Worm (Caenorhabditis elegans) whole organism, mixed stage, embryonic: Measurements from ENCODE around the gene Y42G9A.2.

Source experiments
- blmp-1 ChIP-seq: fragments of 150-350 bp; optimal IDR thresholded peaks from 2 replicates; lab custom pipeline; 2014; ENCODE audit warnings: missing biosample characterization, missing genetic modification characterization
- ces-1 ChIP-seq: fragments of 150-350 bp; optimal IDR thresholded peaks from 2 replicates; lab custom pipeline; 2014; ENCODE audit warnings: missing biosample characterization, missing genetic modification reagents, missing genetic modification characterization
- lsy-2 ChIP-seq: fragments of 150-350 bp; optimal IDR thresholded peaks from 2 replicates; lab custom pipeline; 2014; ENCODE audit warnings: missing biosample characterization, missing genetic modification characterization
- nhr-12 ChIP-seq: fragments of 150-350 bp; optimal IDR thresholded peaks from 2 replicates; lab custom pipeline; 2014; ENCODE audit warnings: missing biosample characterization, missing genetic modification characterization
- nhr-237 ChIP-seq: fragments of 150-350 bp; optimal IDR thresholded peaks from 2 replicates; lab custom pipeline; 2014; ENCODE audit warnings: missing biosample characterization, missing genetic modification characterization
- nhr-28 ChIP-seq: fragments of 150-350 bp; optimal IDR thresholded peaks from 2 replicates; lab custom pipeline; 2014; ENCODE audit warnings: missing biosample characterization, missing genetic modification characterization
- pha-4 ChIP-seq: fragments of 150-350 bp; optimal IDR thresholded peaks from 2 replicates; lab custom pipeline; 2018; ENCODE audit warnings: missing biosample characterization, missing genetic modification reagents, missing genetic modification characterization
- ztf-11 ChIP-seq: fragments of 150-350 bp; optimal IDR thresholded peaks from 2 replicates; lab custom pipeline; 2014; ENCODE audit warnings: missing biosample characterization, missing genetic modification characterization

ce11 chrIII:6105897-6106296, 42.1 kb upstream of the Y42G9A.2 start:
- no peak for TF ChIP-seq ces-1
- no peak for TF ChIP-seq nhr-28 (tag; lab: Kevin White, UChicago)
- TF ChIP-seq lsy-2 (tag; lab: Kevin White, UChicago): no peak
- no peak for TF ChIP-seq nhr-12 (tag; lab: Kevin White, UChicago)
- no peak for TF ChIP-seq blmp-1 (tag; lab: Kevin White, UChicago)
- no peak for TF ChIP-seq nhr-237
- TF ChIP-seq pha-4 (tag; lab: Kevin White, UChicago): no peak
- no peak for TF ChIP-seq ztf-11
